Worm (Caenorhabditis elegans): ENCODE measurements around the gene Y54G2A.49.

The Y54G2A.49 gene

ce11 chrIV:2854161-2854560, 1.1 kb upstream of the Y54G2A.49 start:
- TF ChIP-seq unc-62 (GFP tag; optimal IDR thresholded peaks at IDR 0.05), result no peak

- no peak for TF ChIP-seq unc-62 (GFP tag; optimal IDR thresholded peaks at IDR 0.05)
Observed at ce11 chrIV:2851625-2852024, 1.4 kb downstream of the Y54G2A.49 start.

- no peak for TF ChIP-seq unc-62 (GFP tag; optimal IDR thresholded peaks at IDR 0.05)
Observed at ce11 chrIV:2850586-2850985, 2.5 kb downstream of the Y54G2A.49 start, which contains the start of gene clec-85. Gene clec-85 (plus strand): TSS chrIV:2850886.

ce11 chrIV:2849269-2849668, 3.8 kb downstream of the Y54G2A.49 start:
- TF ChIP-seq unc-62 (GFP tag; optimal IDR thresholded peaks at IDR 0.05), result no peak

ce11 chrIV:2846264-2846663, 6.8 kb downstream of the Y54G2A.49 start, which contains the start of gene Y54G2A.40:
Gene Y54G2A.40 (plus strand): TSS chrIV:2846476.
- TF ChIP-seq unc-62 (GFP tag; optimal IDR thresholded peaks at IDR 0.05), result no peak

ce11 chrIV:2843882-2844281, 9.2 kb downstream of the Y54G2A.49 start, which contains the start of gene Y54G2A.15:
Gene Y54G2A.15 (minus strand): TSS chrIV:2843982.
- no peak for TF ChIP-seq unc-62 (GFP tag; optimal IDR thresholded peaks at IDR 0.05)

- no peak for TF ChIP-seq unc-62 (GFP tag; optimal IDR thresholded peaks at IDR 0.05)
Observed at ce11 chrIV:2842162-2842561, 10.9 kb downstream of the Y54G2A.49 start, which contains the start of gene clec-84. Gene clec-84 (plus strand): TSS chrIV:2842462.

ce11 chrIV:2841260-2841659, 11.8 kb downstream of the Y54G2A.49 start, which contains the start of gene clec-83:
Gene clec-83 (minus strand): TSS chrIV:2841472.
- no peak for TF ChIP-seq unc-62 (GFP tag; optimal IDR thresholded peaks at IDR 0.05)

- TF ChIP-seq unc-62 (GFP tag; optimal IDR thresholded peaks at IDR 0.05), result no peak
Observed at ce11 chrIV:2838308-2838707, 14.8 kb downstream of the Y54G2A.49 start, which contains the start of gene Y54G2A.7. Gene Y54G2A.7 (plus strand): TSS chrIV:2838608.

- no peak for TF ChIP-seq unc-62 (GFP tag; optimal IDR thresholded peaks at IDR 0.05)
Observed at ce11 chrIV:2835364-2835763, 17.7 kb downstream of the Y54G2A.49 start, which contains the start of gene clec-82. Gene clec-82 (plus strand): TSS chrIV:2835664.

- TF ChIP-seq unc-62 (GFP tag; optimal IDR thresholded peaks at IDR 0.05), result no peak
Observed at ce11 chrIV:2834516-2834915, 18.5 kb downstream of the Y54G2A.49 start, which contains the start of gene pudl-2. Gene pudl-2 (plus strand): TSS chrIV:2834816.

ce11 chrIV:2832587-2832986, 20.5 kb downstream of the Y54G2A.49 start, which contains the start of the genes Y54G2A.48 and pudl-1:
Gene Y54G2A.48 (minus strand): TSS chrIV:2832687.
Gene pudl-1 (plus strand): TSS chrIV:2832906.
- TF ChIP-seq unc-62 (GFP tag; optimal IDR thresholded peaks at IDR 0.05), result no peak

ce11 chrIV:2826335-2826734, 26.7 kb downstream of the Y54G2A.49 start:
- no peak for TF ChIP-seq unc-62 (GFP tag; optimal IDR thresholded peaks at IDR 0.05)

- no peak for TF ChIP-seq unc-62 (GFP tag; optimal IDR thresholded peaks at IDR 0.05)
Observed at ce11 chrIV:2825460-2826103, 27.5 kb downstream of the Y54G2A.49 start.

ce11 chrIV:2823446-2823845, 29.6 kb downstream of the Y54G2A.49 start, which contains the start of gene clec-80:
Gene clec-80 (plus strand): TSS chrIV:2823746.
- TF ChIP-seq unc-62 (GFP tag; optimal IDR thresholded peaks at IDR 0.05), result no peak

ce11 chrIV:2820408-2820807, 32.7 kb downstream of the Y54G2A.49 start, which contains the start of gene Y54G2A.37:
Gene Y54G2A.37 (plus strand): TSS chrIV:2820708.
- TF ChIP-seq unc-62 (GFP tag; optimal IDR thresholded peaks at IDR 0.05), result no peak

ce11 chrIV:2819633-2820032, 33.4 kb downstream of the Y54G2A.49 start, which contains the start of gene Y54G2A.13:
Gene Y54G2A.13 (minus strand): TSS chrIV:2819733.
- no peak for TF ChIP-seq unc-62 (GFP tag; optimal IDR thresholded peaks at IDR 0.05)

All from whole organism, dauer.